Worm (Caenorhabditis elegans) whole organism, midembryonic: Measurements from ENCODE around the gene bbln-1.

Source experiments
- T22C8.4 ChIP-seq: fragments of 200-800 bp; sonication (Bioruptor generic); IDR thresholded peaks from 2 replicates; pipeline ENCODE4 v1.3.6; 2022; ENCODE audit warnings: missing genetic modification characterization, missing compliant biosample characterization
- cog-1 ChIP-seq: sonication (generic microtip); optimal IDR thresholded peaks from 2 replicates; lab custom pipeline; 2016; ENCODE audit warnings: missing genetic modification characterization, missing compliant biosample characterization
- flt-1 ChIP-seq: fragments of 200-800 bp; sonication (Bioruptor generic); IDR thresholded peaks from 2 replicates; pipeline ENCODE4 v1.3.6; 2022; ENCODE audit warnings: missing genetic modification characterization, missing compliant biosample characterization
- klf-2 ChIP-seq: fragments of 200-800 bp; sonication (Bioruptor generic); conservative IDR thresholded peaks from 2 replicates; pipeline ENCODE4 v1.3.6; 2022; ENCODE audit warnings: missing genetic modification reagents, missing genetic modification characterization, missing compliant biosample characterization
- med-1 ChIP-seq: sonication (generic microtip); optimal IDR thresholded peaks from 2 replicates; lab custom pipeline; 2017; ENCODE audit warnings: missing genetic modification characterization, mild to moderate bottlenecking, missing compliant biosample characterization, antibody characterized with exemption, missing genetic modification reagents; ENCODE audit not compliant: insufficient read depth
- ref-1 ChIP-seq: fragments of 200-800 bp; sonication (Bioruptor generic); conservative IDR thresholded peaks from 2 replicates; pipeline ENCODE4 v1.3.6; 2022; ENCODE audit warnings: missing genetic modification reagents, missing genetic modification characterization, missing compliant biosample characterization
- tab-1 ChIP-seq: fragments of 200-800 bp; sonication (Bioruptor generic); IDR thresholded peaks from 2 replicates; pipeline ENCODE4 v1.3.6; 2022; ENCODE audit warnings: missing genetic modification characterization, missing compliant biosample characterization
- ztf-23 ChIP-seq: fragments of 200-800 bp; sonication (Bioruptor generic); IDR thresholded peaks from 2 replicates; pipeline ENCODE4 v1.3.6; 2022; ENCODE audit warnings: missing genetic modification reagents, missing genetic modification characterization, missing compliant biosample characterization
- ztf-29 ChIP-seq: fragments of 200-800 bp; sonication (Bioruptor generic); IDR thresholded peaks from 2 replicates; pipeline ENCODE4 v1.3.6; 2022; ENCODE audit warnings: missing genetic modification reagents, missing genetic modification characterization, missing compliant biosample characterization

The bbln-1 gene

DNA sequence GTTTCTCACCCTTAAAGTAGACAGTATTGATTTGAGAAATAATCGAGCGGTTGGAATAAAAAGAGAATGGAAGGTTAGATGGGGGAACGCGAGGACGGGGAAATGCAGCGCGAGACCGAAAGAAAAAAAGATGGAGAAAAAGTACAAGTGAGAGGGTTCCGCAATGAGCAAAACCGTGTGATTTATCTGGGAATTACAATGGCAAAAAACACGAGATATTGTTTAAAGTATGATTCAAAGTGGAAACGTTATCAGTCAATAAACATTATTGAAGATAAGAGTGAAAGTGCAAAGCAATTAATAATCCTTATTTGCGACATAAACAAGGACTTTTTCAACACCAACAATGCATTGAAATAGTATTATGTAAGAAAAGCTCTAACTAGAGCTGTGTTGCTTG, 50.1 kb downstream of the bbln-1 start, which contains the start of gene ztf-13:
TSS of gene ztf-13 (minus strand) at position 11 of the 400 bp plus-strand sequence.
- TF ChIP-seq tab-1 (GFP tag; lab: Robert Waterston, UW) (no peak), cog-1 (tag; lab: Kevin White, UChicago) (no peak), med-1 (GFP tag; lab: Kevin White, UChicago) (no peak), T22C8.4 (GFP tag; lab: Robert Waterston, UW) (no peak), flt-1 (no peak), ztf-23 (GFP tag; lab: Robert Waterston, UW) (no peak), klf-2 (GFP tag; lab: Robert Waterston, UW) (no peak), ztf-29 (no peak), ref-1 (GFP tag; lab: Robert Waterston, UW) (no peak)

DNA sequence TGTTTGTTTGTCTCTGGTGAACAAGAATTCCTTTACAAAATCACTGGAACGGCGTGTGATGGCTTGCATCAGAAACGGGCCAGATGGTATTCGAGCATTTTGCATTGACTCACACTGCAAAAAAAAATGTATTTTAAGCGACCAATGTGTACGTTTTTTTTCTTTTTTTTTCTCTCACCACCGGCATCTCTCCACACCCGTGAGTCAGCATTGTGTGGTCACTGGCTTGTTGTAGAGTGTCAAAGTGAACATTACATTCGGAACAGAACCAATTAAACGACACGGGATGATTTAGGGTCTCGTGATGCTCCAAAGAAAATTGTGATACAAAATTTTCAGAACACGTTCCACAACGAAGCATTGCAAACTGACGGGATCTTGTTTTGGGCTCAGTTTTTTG, 50.7 kb downstream of the bbln-1 start:
- TF ChIP-seq ztf-23 (GFP tag; lab: Robert Waterston, UW) = no peak
- TF ChIP-seq tab-1 (GFP tag; lab: Robert Waterston, UW) = no peak
- no peak for TF ChIP-seq T22C8.4 (GFP tag; lab: Robert Waterston, UW)
- TF ChIP-seq ref-1 (GFP tag; lab: Robert Waterston, UW) = no peak
- no peak for TF ChIP-seq cog-1 (tag; lab: Kevin White, UChicago)
- no peak for TF ChIP-seq flt-1
- TF ChIP-seq med-1 (GFP tag; lab: Kevin White, UChicago) = no peak
- no peak for TF ChIP-seq ztf-29
- no peak for TF ChIP-seq klf-2 (GFP tag; lab: Robert Waterston, UW)
